Worm (Caenorhabditis elegans): ENCODE data around the gene eef-1B.1.

DNA sequence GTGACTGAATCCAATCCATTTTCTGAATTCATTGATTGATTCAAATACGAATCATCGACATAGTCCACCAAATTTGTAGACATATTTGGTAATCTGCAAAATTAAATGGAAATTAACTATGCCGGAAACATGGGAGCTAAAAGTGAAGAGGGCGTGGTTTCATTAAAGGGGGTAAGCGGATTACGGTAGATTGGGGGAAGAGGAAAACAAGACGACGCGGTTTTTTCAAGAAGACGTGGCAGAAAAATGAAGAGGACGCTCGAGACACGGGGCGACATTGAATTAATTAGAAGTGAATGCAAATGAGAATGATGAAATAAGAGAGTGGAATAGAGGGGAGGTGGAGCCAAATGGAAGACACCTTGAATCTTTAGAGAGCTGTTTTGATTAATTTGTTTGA, 23.2 kb upstream of the eef-1B.1 start, which contains the start of gene npr-17:
- TF ChIP-seq R02D3.7 (tag; optimal IDR thresholded peaks at IDR 0.05): no peak
- TF ChIP-seq mdt-29 (GFP tag; IDR thresholded peaks at IDR 0.05): no peak
- no peak for TF ChIP-seq skn-1 (tag; optimal IDR thresholded peaks at IDR 0.05)
